Fruit fly (Drosophila melanogaster): ENCODE data around the gene Spc105R.

DNA sequence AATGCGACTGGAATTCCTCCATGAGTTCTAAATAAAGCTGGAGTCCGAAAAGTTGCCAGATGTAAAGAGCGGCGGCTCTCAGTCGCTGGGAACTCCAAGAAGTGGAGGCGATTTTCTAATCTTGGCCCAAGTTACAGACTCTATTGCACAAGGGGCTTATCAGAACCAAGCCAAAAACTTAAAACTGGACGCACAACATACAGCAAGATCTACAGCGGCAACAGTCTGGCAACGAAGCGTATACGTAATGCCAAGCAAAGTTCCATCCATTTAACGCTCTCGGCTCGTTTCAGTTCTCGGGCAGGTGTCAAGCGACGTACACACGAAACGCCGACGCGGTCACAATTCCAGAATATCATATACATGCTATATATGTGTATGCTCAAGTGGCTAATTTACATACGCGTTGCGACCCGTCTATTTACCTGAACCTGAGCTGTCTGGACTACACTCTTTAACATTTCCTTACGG is 37.7 kb downstream of the Spc105R start:
- TF ChIP-seq Sin3A (optimal IDR thresholded peaks at IDR 0.05) (no peak), psq (optimal IDR thresholded peaks at IDR 0.05) (no peak), insv (optimal IDR thresholded peaks at IDR 0.05) (no peak), h (optimal IDR thresholded peaks at IDR 0.05) (no peak), ttk (optimal IDR thresholded peaks at IDR 0.05) (no peak)
